Worm (Caenorhabditis elegans): Measurements from ENCODE around the gene C10C6.3.

Gene C10C6.3

DNA sequence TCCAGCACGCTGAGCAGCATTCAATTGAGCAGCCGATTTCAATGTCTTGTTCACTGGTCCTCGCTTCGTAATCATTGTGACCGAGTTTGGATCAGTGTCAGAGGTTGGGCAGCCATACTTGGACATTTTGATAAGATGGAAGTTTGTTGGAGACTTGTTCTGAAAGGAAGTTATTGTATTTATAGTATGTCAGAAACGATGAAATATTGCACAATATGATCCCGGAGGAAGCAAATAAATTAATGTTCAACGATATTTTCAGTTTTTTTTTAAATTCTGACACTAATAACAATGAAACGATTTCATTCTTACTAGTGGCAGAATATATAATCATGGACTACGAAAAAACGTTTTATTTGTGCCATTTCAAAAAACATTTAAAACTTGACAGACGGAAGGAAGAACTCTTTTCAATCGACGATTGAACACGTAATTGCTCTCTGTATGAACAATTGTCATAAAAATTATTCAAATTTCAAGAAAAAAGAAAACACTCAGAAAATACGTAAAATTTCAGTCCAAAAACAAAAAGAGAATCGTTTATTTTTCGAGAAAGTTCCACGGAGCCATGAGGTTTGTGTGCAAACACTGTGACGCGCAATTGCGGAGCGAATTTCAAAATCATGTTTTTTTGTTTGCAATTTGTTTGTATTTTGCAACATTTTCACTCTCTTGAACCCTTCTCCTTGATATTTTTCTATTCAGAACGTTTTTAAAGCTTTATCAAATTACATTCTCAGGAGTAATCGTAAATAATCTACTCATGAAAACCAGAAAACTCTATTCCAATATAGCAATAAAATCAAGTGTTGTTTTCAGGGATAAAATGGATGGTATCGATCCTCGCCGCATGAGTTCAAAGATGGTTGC is 15.2 kb upstream of the C10C6.3 start, which contains the start of the genes mbf-1 and nse-4:
Gene mbf-1 (minus strand): TSS at position 343 of the 870 bp plus-strand sequence.
Gene nse-4 (plus strand): TSS at position 820 of the 870 bp plus-strand sequence.
- TF ChIP-seq W03F9.2 (tag; optimal IDR thresholded peaks at IDR 0.05): peak; percentile 95
- TF ChIP-seq him-1 (tag; optimal IDR thresholded peaks at IDR 0.05): no peak

DNA sequence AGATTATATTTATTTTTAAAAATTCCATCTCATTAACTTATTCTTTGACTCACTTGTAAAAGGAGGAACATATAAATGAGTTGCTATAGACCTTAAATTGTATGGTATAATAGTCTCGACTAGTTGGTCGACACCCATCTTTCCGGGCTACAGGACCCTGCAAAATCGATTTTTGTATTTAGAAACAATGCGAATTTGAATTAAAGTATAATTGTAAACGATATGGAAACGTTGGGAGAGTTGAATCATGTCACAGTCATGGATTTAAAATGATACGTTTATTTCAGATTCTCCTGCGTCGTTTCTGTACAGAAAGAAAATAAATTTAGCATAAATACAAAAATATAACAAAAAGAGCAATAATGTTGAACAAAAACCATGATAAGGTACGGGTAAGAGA is 14.1 kb upstream of the C10C6.3 start, which contains the start of gene catp-8:
Gene catp-8 (minus strand): TSS at position 157 of the 400 bp plus-strand sequence.
- TF ChIP-seq dao-5 (tag; optimal IDR thresholded peaks at IDR 0.05) (no peak), him-1 (tag; optimal IDR thresholded peaks at IDR 0.05) (no peak), W03F9.2 (tag; optimal IDR thresholded peaks at IDR 0.05) (no peak)

DNA sequence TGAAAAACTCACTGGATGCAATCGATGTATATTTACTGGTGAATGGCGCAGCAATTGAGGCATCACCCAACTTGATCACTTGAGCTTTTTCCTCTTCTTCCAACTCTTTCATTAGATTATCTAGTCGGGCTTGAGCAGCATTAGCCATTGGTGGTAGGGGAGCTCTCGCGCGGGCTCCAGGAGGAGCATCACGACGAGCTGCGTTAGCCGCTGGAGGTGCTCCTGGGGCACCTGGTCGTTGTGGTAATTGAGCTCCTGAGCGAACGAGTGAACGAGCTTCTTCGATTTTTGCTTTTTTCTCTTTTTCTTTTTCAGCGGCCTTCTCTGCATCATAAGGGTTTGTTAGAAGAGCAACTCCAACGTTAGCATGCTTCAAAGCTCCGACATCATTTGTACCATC is 10.1 kb upstream of the C10C6.3 start:
- TF ChIP-seq dao-5 (tag; optimal IDR thresholded peaks at IDR 0.05): no peak
- no peak for TF ChIP-seq W03F9.2 (tag; optimal IDR thresholded peaks at IDR 0.05)
- no peak for TF ChIP-seq him-1 (tag; optimal IDR thresholded peaks at IDR 0.05)

DNA sequence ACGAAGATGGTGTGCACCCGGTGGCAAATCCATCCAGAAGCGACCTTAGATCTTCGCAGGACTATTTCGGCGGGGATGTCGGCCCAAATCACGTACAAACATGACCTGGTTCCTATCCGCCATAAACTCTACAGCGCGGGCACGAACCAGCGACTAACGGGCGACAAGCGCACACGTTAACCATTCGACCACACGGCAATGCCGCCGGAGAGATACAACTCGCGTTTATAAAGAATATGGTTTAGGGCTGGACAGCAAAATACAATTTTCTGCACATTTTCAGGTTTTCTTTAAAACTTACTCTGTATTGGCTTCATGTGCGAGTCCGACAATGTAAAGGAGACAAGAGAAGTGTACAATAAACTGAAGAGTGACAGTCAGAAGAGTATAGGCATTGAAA is 9.0 kb upstream of the C10C6.3 start:
- TF ChIP-seq him-1 (tag; optimal IDR thresholded peaks at IDR 0.05) (peak; percentile 81), W03F9.2 (tag; optimal IDR thresholded peaks at IDR 0.05) (peak; percentile 56), dao-5 (tag; optimal IDR thresholded peaks at IDR 0.05) (peak; percentile 91)

DNA sequence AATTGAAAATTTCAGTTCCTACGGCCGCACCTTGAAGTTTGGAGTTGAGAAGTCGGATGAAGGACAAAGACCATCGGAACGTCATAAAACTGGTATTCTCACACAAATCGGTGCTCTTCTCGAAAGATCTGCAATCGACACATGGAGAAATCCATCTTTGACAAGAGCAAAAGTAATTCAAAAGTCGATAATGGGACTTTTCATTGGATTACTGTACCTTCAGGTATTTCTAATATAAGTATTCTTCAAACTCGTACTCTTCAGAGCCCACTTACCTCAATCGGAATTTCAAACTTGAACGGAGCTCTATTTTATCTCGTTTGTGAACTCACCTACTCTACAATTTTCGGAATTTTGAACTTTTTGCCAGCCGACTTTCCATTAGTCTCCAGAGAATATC is 7.0 kb upstream of the C10C6.3 start:
- no peak for TF ChIP-seq him-1 (tag; optimal IDR thresholded peaks at IDR 0.05)
- no peak for TF ChIP-seq dao-5 (tag; optimal IDR thresholded peaks at IDR 0.05)
- TF ChIP-seq W03F9.2 (tag; optimal IDR thresholded peaks at IDR 0.05): no peak

DNA sequence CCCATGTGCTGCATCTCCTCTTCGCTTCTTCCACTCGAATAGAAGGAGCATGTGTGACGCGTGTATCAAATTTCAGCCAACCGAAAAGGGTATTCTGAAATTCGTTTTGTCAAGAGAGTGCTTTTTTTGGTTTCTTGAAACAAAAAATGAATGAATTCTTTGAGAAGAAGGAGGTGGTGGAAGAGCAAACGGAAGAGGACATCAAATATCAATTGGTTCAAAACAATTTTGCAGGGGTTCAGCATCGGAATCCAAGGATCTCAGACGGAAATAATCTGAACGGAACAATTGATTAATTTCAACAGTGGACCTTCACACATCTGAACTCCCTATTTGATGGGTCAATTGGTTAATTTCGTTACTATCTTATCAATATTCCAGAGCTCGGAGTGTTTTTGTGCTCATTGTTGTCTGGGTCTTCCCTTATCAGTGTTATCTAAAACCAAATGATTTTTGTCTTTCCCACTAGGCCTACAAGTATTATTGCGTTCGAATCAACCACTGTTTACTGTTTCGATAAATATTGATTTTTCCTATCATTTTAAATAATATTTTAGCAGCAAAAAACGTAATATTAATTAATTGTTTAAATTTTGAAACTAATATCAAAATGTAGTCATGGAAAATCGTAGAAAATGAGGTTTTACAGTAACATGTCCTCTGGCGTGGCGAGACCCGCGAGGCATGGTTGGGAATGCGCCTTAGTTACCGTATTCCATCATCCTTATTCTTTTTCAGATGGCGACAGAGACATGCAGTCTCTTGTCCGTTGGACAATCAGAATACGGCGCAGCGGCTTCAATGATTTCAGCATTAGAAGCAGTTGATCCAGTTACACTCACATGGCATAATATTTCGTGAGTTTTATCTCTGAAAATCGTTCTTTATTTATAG is 4.9 kb upstream of the C10C6.3 start, which contains the start of the genes C10C6.13 and wht-2:
Gene C10C6.13 (minus strand): TSS at position 51 of the 894 bp plus-strand sequence.
Gene wht-2 (plus strand): TSS at position 739 of the 894 bp plus-strand sequence.
- TF ChIP-seq dao-5 (tag; optimal IDR thresholded peaks at IDR 0.05) (no peak), W03F9.2 (tag; optimal IDR thresholded peaks at IDR 0.05) (no peak), him-1 (tag; optimal IDR thresholded peaks at IDR 0.05) (no peak)

DNA sequence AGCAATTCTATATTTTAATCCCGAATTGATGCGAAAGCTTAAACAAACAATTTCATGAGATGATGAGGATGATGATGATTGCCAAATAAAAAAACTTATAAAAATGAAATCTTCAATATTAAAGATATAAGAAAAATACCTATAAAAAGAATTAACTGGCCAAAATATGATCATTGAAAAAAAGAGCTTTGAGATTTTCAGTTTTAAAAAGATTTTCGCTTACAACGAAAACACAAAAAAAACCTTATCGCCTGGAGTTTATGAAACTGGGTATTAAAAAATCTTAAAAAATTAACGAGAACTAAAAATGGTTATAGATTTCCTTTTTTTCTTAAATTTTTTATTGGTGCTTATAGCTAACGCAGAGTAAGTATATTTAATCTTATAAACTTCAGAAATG is 2.4 kb upstream of the C10C6.3 start, which contains the start of gene C10C6.7:
Gene C10C6.7 (minus strand): TSS at position 101 of the 400 bp plus-strand sequence.
- TF ChIP-seq W03F9.2 (tag; optimal IDR thresholded peaks at IDR 0.05): no peak

DNA sequence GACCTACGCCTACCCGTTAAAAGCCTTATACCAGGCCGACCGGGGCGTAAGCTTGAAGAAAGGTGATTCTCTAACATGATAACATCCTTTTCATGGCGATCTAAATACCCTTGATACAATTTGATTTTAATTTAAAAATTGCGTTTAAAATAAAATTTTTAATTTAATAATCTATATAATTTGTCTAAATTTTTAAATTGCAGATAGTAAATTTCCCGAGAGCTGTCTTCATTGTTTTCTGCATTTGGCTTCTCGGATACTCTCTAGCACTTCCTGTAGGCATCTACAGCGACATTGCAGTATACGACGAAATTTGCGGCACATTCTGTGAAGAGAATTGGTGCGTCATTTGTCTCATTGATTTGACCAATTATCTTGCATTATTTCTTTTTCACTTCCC is 3.7 kb downstream of the C10C6.3 start:
- no peak for TF ChIP-seq dao-5 (tag; optimal IDR thresholded peaks at IDR 0.05)
- no peak for TF ChIP-seq W03F9.2 (tag; optimal IDR thresholded peaks at IDR 0.05)
- TF ChIP-seq him-1 (tag; optimal IDR thresholded peaks at IDR 0.05): no peak

DNA sequence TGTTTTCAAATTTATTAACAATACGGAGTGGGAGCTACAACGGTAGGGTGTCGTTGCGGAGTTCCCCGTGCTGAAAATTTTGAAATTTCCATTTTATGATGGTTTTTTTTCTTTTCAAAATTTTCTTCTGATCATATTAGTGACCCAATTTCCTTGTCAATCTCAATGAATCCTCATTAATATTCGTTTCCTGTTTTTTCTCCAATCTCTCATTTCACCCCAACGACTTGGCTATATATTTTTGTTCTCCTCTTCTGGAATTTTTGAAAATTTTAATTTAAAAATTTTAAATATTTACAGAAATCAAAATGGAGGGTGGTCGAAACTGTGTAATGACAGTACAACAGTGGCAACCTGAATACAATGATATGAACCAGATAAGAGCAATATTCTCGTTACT is 5.3 kb downstream of the C10C6.3 start, which contains the start of gene npr-3:
Gene npr-3 (plus strand): TSS at position 301 of the 400 bp plus-strand sequence.
- TF ChIP-seq dao-5 (tag; optimal IDR thresholded peaks at IDR 0.05): no peak
- TF ChIP-seq him-1 (tag; optimal IDR thresholded peaks at IDR 0.05): no peak
- no peak for TF ChIP-seq W03F9.2 (tag; optimal IDR thresholded peaks at IDR 0.05)

DNA sequence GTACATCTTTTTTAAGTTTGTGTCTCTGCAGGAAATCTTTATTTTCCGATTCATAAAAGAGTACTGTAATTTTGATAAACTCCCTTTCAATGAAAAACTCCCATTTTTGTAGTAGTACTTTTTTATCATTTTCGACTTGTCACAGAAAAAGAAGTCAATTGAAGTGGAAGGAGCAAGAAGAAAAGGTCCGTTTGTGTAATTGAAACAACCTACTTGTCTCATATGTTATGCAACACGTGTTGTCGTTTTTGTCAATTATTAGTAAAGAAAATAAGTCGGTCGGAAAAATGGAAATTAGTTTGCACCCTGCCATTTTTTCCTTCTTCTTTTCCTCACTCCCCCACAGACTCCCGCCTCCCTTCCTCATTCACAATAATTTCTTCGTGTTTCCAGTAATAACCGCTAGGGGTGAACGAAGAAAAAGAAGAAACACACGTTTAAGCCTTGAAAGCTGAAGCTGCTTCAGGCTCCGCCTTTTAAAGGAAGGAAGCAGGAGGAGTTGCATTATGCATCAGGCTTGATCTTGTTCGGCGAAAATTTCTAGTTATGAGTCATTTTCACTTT is 6.2 kb downstream of the C10C6.3 start:
- TF ChIP-seq dao-5 (tag; optimal IDR thresholded peaks at IDR 0.05): no peak
- no peak for TF ChIP-seq him-1 (tag; optimal IDR thresholded peaks at IDR 0.05)
- TF ChIP-seq W03F9.2 (tag; optimal IDR thresholded peaks at IDR 0.05): no peak

DNA sequence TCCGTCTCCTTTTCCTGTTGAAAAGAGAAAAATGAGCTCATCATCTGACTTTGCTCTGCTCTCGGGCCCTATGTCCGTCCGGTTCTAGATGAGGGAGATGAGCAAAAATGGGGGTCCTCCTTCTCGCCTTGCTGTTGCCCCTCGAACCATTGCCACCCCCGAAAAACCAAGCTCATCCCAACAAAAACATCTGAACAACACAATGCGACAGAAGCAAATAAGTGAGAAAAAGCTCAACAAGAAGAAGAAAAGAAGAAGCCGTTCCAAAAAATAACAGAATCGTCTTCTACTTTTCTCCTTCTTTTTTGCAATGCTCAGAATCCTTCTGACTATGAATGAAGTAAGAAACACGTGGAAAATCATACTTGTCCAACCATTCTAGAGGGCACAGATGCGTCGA is 9.2 kb downstream of the C10C6.3 start:
- TF ChIP-seq W03F9.2 (tag; optimal IDR thresholded peaks at IDR 0.05): no peak
- TF ChIP-seq him-1 (tag; optimal IDR thresholded peaks at IDR 0.05): no peak
- no peak for TF ChIP-seq dao-5 (tag; optimal IDR thresholded peaks at IDR 0.05)

DNA sequence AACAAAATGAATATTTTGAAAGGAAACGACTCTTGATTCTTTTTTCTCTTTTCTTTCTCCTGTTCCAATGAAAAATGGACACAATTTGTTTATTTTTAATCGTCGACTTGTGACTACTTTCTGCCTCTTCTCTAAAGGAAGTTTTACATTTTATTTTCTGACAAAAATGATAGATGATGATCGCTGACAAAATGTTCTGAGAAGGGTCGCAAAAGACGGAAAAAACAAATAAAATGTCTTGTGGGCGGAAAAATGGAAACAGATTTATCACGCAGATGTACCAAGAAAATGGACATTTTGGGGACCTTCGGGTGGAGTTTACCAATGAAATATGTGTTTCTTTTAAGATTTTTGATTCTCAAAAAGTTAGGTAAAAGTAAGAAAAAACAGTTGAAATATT is 12.1 kb downstream of the C10C6.3 start:
- TF ChIP-seq him-1 (tag; optimal IDR thresholded peaks at IDR 0.05) (no peak), dao-5 (tag; optimal IDR thresholded peaks at IDR 0.05) (no peak), W03F9.2 (tag; optimal IDR thresholded peaks at IDR 0.05) (no peak)

DNA sequence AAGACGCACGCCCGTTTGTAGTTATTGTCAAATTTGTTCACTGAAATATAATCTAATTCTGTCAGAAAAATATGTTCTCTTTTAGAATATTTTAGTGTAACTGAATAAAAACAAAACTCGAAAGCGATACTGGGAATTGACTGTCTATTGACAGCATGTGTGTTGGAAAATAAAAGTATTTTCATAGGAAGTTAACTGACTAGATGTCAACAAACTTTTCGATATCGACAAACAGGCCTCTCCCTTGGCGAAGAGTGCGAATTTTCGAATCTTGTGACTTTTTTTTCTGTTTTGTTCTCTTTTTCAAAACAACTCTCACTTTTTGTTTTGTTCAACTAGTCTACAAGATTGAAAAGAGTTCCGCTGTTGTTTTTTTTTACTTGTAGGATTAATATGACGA is 26.8 kb downstream of the C10C6.3 start:
- TF ChIP-seq W03F9.2 (tag; optimal IDR thresholded peaks at IDR 0.05) (no peak), him-1 (tag; optimal IDR thresholded peaks at IDR 0.05) (no peak), dao-5 (tag; optimal IDR thresholded peaks at IDR 0.05) (no peak)
